Worm (Caenorhabditis elegans): ENCODE data around the gene ret-1.

ret-1 gene

ce11 chrV:14868181-14868580 lies 21.0 kb upstream of the ret-1 start, which contains the start of gene gcy-14:
Gene gcy-14, minus strand, starts transcription at chrV:14868281.
- TF ChIP-seq C34B4.2 (tag; optimal IDR thresholded peaks at IDR 0.05): no peak
- no peak for TF ChIP-seq sup-37 (GFP tag; optimal IDR thresholded peaks at IDR 0.05)
- no peak for TF ChIP-seq nhr-77 (tag; optimal IDR thresholded peaks at IDR 0.05)
- TF ChIP-seq rnt-1 (tag; optimal IDR thresholded peaks at IDR 0.05): no peak
- no peak for TF ChIP-seq nhr-28 (tag; optimal IDR thresholded peaks at IDR 0.05)
- TF ChIP-seq nhr-90 (tag; optimal IDR thresholded peaks at IDR 0.05; ENCODE audit: poor library complexity): no peak

- TF ChIP-seq F16B12.6 (tag; optimal IDR thresholded peaks at IDR 0.05) (no peak), fkh-10 (GFP tag; optimal IDR thresholded peaks at IDR 0.05) (peak; percentile 46), mab-9 (GFP tag; IDR thresholded peaks at IDR 0.05) (no peak), swsn-7 (tag; optimal IDR thresholded peaks at IDR 0.05) (no peak)
Measured at ce11 chrV:14859380-14859779, 12.2 kb upstream of the ret-1 start.

ce11 chrV:14858503-14858902 lies 11.3 kb upstream of the ret-1 start, which contains the start of gene npr-13:
Gene npr-13, minus strand, starts transcription at chrV:14858603.
- TF ChIP-seq irx-1 (tag; optimal IDR thresholded peaks at IDR 0.05): no peak
- no peak for TF ChIP-seq mep-1 (tag; optimal IDR thresholded peaks at IDR 0.05)
- no peak for TF ChIP-seq nhr-12 (tag; optimal IDR thresholded peaks at IDR 0.05)
- TF ChIP-seq zag-1 (tag; optimal IDR thresholded peaks at IDR 0.05): no peak
- no peak for TF ChIP-seq ceh-82 (tag; optimal IDR thresholded peaks at IDR 0.05)
- TF ChIP-seq snpc-4 (tag; optimal IDR thresholded peaks at IDR 0.05): no peak
- TF ChIP-seq pag-3 (tag; optimal IDR thresholded peaks at IDR 0.05; ENCODE audit: borderline replicate concordance, insufficient read depth): no peak
- TF ChIP-seq xbp-1 (tag; optimal IDR thresholded peaks at IDR 0.05): no peak
- no peak for TF ChIP-seq ets-5 (GFP tag; IDR thresholded peaks at IDR 0.05)
- TF ChIP-seq lin-13 (GFP tag; optimal IDR thresholded peaks at IDR 0.05): no peak
- no peak for TF ChIP-seq zip-4 (GFP tag; optimal IDR thresholded peaks at IDR 0.05)
- no peak for TF ChIP-seq snu-23 (GFP tag; optimal IDR thresholded peaks at IDR 0.05)
- no peak for TF ChIP-seq lir-3 (tag; optimal IDR thresholded peaks at IDR 0.05; ENCODE audit: poor library complexity)
- TF ChIP-seq nhr-76 (tag; optimal IDR thresholded peaks at IDR 0.05): no peak
- TF ChIP-seq unc-30 (tag; optimal IDR thresholded peaks at IDR 0.05): no peak

DNA sequence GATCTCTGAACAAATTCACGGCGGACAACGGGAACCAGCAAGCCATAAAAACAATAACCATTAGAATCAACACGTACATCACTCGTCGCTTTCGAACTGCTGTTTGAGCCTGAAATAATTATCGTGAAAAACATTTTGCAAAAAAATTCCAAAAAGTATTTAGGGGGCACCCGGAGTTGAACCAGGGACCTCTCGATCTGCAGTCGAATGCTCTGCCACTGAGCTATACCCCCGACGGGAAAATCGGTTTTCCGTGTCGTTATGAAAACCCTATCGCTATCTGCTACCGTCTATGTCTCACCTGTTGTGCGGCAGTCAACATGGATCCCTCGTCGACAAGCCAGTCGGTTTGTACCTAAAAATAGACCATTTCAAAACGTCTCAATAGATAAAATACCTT lies 8.4 kb upstream of the ret-1 start:
- TF ChIP-seq skn-1 (tag; optimal IDR thresholded peaks at IDR 0.05): no peak
- no peak for TF ChIP-seq ceh-8 (GFP tag; optimal IDR thresholded peaks at IDR 0.05)
- peak; percentile 50 for TF ChIP-seq C16A3.4 (tag; optimal IDR thresholded peaks at IDR 0.05)
- no peak for TF ChIP-seq nhr-84 (tag; optimal IDR thresholded peaks at IDR 0.05)
- TF ChIP-seq nhr-76 (tag; optimal IDR thresholded peaks at IDR 0.05): no peak
- peak; percentile 47 for TF ChIP-seq nhr-19 (GFP tag; conservative IDR thresholded peaks at IDR 0.05)
- TF ChIP-seq unc-30 (tag; optimal IDR thresholded peaks at IDR 0.05): no peak
- peak; percentile 63 for TF ChIP-seq rnt-1 (tag; optimal IDR thresholded peaks at IDR 0.05)
- no peak for TF ChIP-seq C34B4.2 (tag; optimal IDR thresholded peaks at IDR 0.05)
- TF ChIP-seq unc-86 (tag; optimal IDR thresholded peaks at IDR 0.05): no peak
- no peak for TF ChIP-seq hlh-17 (GFP tag; optimal IDR thresholded peaks at IDR 0.05; ENCODE audit: borderline replicate concordance)
- no peak for TF ChIP-seq alr-1 (tag; optimal IDR thresholded peaks at IDR 0.05; ENCODE audit: borderline replicate concordance)
- peak in 1 of 2 experiments; percentile 51 for TF ChIP-seq lin-35 (GFP tag; optimal IDR thresholded peaks at IDR 0.05)
- no peak for TF ChIP-seq mdl-1 (tag; optimal IDR thresholded peaks at IDR 0.05)
- no peak for TF ChIP-seq lin-14 (GFP tag; optimal IDR thresholded peaks at IDR 0.05)
- TF ChIP-seq efl-1 (optimal IDR thresholded peaks at IDR 0.05): peak; percentile 0 to 13
- TF ChIP-seq efl-1 (GFP tag; optimal IDR thresholded peaks at IDR 0.05 in 1 of 2): peak in 1 of 2 experiments; percentile 51
- TF ChIP-seq swsn-7 (tag; optimal IDR thresholded peaks at IDR 0.05): peak; percentile 6
- no peak for TF ChIP-seq nhr-47 (tag; optimal IDR thresholded peaks at IDR 0.05)
- TF ChIP-seq pag-3 (tag; optimal IDR thresholded peaks at IDR 0.05; ENCODE audit: borderline replicate concordance, insufficient read depth): no peak
- TF ChIP-seq fkh-4 (tag; optimal IDR thresholded peaks at IDR 0.05; ENCODE audit: borderline replicate concordance): no peak
- peak; percentile 1 for TF ChIP-seq zip-4 (GFP tag; optimal IDR thresholded peaks at IDR 0.05)
- TF ChIP-seq nhr-90 (tag; optimal IDR thresholded peaks at IDR 0.05; ENCODE audit: poor library complexity): peak; percentile 55
- TF ChIP-seq sup-37 (GFP tag; optimal IDR thresholded peaks at IDR 0.05): no peak
- no peak for TF ChIP-seq hpl-2 (GFP tag; optimal IDR thresholded peaks at IDR 0.05)
- no peak for TF ChIP-seq isw-1 (GFP tag; IDR thresholded peaks at IDR 0.05)
- no peak for TF ChIP-seq elt-2 (tag; optimal IDR thresholded peaks at IDR 0.05)
- peak; percentile 11 for TF ChIP-seq snpc-4 (tag; optimal IDR thresholded peaks at IDR 0.05)
- TF ChIP-seq snu-23 (GFP tag; optimal IDR thresholded peaks at IDR 0.05): peak; percentile 55
- no peak for TF ChIP-seq pqm-1 (tag; optimal IDR thresholded peaks at IDR 0.05)
- TF ChIP-seq zag-1 (tag; optimal IDR thresholded peaks at IDR 0.05): no peak
- no peak for TF ChIP-seq lir-3 (tag; optimal IDR thresholded peaks at IDR 0.05; ENCODE audit: poor library complexity)
- TF ChIP-seq nhr-11 (tag; optimal IDR thresholded peaks at IDR 0.05): no peak
- TF ChIP-seq ceh-82 (tag; optimal IDR thresholded peaks at IDR 0.05): no peak
